Worm (Caenorhabditis elegans): Measurements from ENCODE around the gene T11F9.21.

ce11 chrV:11513432-11513831 is 20.9 kb downstream of the T11F9.21 start, which contains the start of gene C55A6.3:
- TF ChIP-seq dmd-4 (tag; optimal IDR thresholded peaks at IDR 0.05; ENCODE audit: borderline replicate concordance): no peak
- no peak for TF ChIP-seq ttx-3 (tag; optimal IDR thresholded peaks at IDR 0.05)
- TF ChIP-seq hlh-15 (tag; optimal IDR thresholded peaks at IDR 0.05): no peak
